Worm (Caenorhabditis elegans): ENCODE data around the gene T07A9.14.

T07A9.14 gene

DNA sequence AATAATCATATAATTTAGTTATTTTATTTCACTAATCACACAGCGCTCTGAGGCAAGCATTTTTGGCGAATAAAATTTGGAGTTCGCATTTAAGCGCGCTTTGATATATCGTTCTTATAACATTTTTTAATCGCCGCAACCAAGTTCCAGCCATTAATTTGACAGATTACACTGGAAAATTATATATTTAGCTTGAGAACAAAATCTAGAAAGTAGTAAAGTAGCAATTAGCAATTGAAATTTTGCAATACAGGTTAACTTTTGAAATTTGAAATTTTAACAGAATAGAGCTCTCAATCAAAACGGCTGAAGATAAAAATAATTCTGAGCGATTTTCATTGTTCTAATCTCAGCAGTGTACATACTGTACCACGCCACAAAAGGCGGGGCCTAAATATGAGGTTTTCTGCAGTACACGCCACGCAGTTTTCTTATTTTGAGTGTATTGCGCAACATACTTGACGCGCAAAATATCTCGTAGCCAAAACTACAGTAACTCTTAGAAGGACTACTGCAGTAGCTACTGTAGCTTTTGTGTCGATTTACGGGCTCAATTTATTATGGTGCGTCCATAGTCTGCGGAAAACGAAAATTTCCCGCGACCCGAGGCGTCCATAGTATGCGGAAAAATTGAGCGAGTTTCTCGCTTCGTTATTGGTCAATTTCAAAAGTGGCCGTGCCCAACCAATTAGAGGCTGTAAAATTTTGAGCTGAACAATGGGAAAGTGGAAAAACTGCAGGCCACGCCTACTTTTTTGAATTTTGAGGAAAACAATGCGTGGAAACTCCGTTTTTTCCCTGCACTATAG is 40.8 kb downstream of the T07A9.14 start (continued):
- TF ChIP-seq pqm-1 (tag; optimal IDR thresholded peaks at IDR 0.05) (no peak), daf-16 (GFP tag; optimal IDR thresholded peaks at IDR 0.05) (no peak), daf-16 (tag; optimal IDR thresholded peaks at IDR 0.05) (peak; percentile 23), ctbp-1 (GFP tag; IDR thresholded peaks at IDR 0.05) (0 out of 2 replicates have a peak, but pooled peaks have one; percentile 26), zfp-3 (GFP tag; conservative IDR thresholded peaks at IDR 0.05) (0 out of 2 replicates have a peak, but pooled peaks have one; percentile 15), hif-1 (tag; optimal IDR thresholded peaks at IDR 0.05) (no peak), arid-1 (GFP tag; conservative IDR thresholded peaks at IDR 0.05) (0 out of 2 replicates have a peak, but pooled peaks have one; percentile 4), F49E8.2 (tag; optimal IDR thresholded peaks at IDR 0.05; ENCODE audit: borderline replicate concordance) (peak; percentile 63), fos-1 (tag; optimal IDR thresholded peaks at IDR 0.05) (no peak), ztf-11 (tag; optimal IDR thresholded peaks at IDR 0.05) (no peak), zip-2 (tag; optimal IDR thresholded peaks at IDR 0.05) (no peak), Y105C5A.15 (GFP tag; IDR thresholded peaks at IDR 0.05) (0 out of 2 replicates have a peak, but pooled peaks have one; percentile 11), nhr-111 (GFP tag; optimal IDR thresholded peaks at IDR 0.05) (no peak), nhr-11 (tag; optimal IDR thresholded peaks at IDR 0.05) (no peak), attf-4 (tag; optimal IDR thresholded peaks at IDR 0.05) (no peak), zip-11 (GFP tag; IDR thresholded peaks at IDR 0.05) (no peak), ceh-32 (tag; optimal IDR thresholded peaks at IDR 0.05; ENCODE audit: poor library complexity) (no peak), lin-38 (GFP tag; IDR thresholded peaks at IDR 0.05) (peak; percentile 62), Y48G9A.11 (GFP tag; IDR thresholded peaks at IDR 0.05) (peak; percentile 76), duxl-1 (tag; optimal IDR thresholded peaks at IDR 0.05; ENCODE audit: poor library complexity) (peak; percentile 36), T20F7.1 (GFP tag; optimal IDR thresholded peaks at IDR 0.05) (peak; percentile 13), mdt-29 (GFP tag; IDR thresholded peaks at IDR 0.05) (peak; percentile 17; the same call in 1 of the 2 replicates), nhr-6 (tag; optimal IDR thresholded peaks at IDR 0.05) (no peak), skn-1 (tag; optimal IDR thresholded peaks at IDR 0.05) (no peak)

- TF ChIP-seq ctbp-1 (GFP tag; IDR thresholded peaks at IDR 0.05): no peak
- TF ChIP-seq hlh-30 (tag; optimal IDR thresholded peaks at IDR 0.05; ENCODE audit: insufficient read depth): peak; percentile 5
- TF ChIP-seq fos-1 (tag; optimal IDR thresholded peaks at IDR 0.05): no peak
- TF ChIP-seq saeg-2 (GFP tag; IDR thresholded peaks at IDR 0.05): no peak
- no peak for TF ChIP-seq dmd-9 (GFP tag; IDR thresholded peaks at IDR 0.05)
- TF ChIP-seq ama-1 (optimal IDR thresholded peaks at IDR 0.05): no peak
- TF ChIP-seq unc-62 (GFP tag; optimal IDR thresholded peaks at IDR 0.05 in 1 of 2): no peak
- TF ChIP-seq unc-62 (tag; optimal IDR thresholded peaks at IDR 0.05): no peak
- no peak for TF ChIP-seq spr-3 (GFP tag; optimal IDR thresholded peaks at IDR 0.05)
- TF ChIP-seq ztf-11 (tag; optimal IDR thresholded peaks at IDR 0.05): no peak
- peak; percentile 94 for TF ChIP-seq nhr-28 (tag; optimal IDR thresholded peaks at IDR 0.05)
- no peak for TF ChIP-seq D1046.2 (GFP tag; IDR thresholded peaks at IDR 0.05)
- TF ChIP-seq lin-29 (GFP tag; IDR thresholded peaks at IDR 0.05): no peak
- no peak for TF ChIP-seq R02D3.7 (tag; optimal IDR thresholded peaks at IDR 0.05)
- no peak for TF ChIP-seq F44E2.7 (GFP tag; IDR thresholded peaks at IDR 0.05)
- TF ChIP-seq dmd-8 (GFP tag; IDR thresholded peaks at IDR 0.05): no peak
- no peak for TF ChIP-seq F37D6.2 (tag; optimal IDR thresholded peaks at IDR 0.05)
- no peak for TF ChIP-seq mxl-3 (GFP tag; optimal IDR thresholded peaks at IDR 0.05)
- no peak for TF ChIP-seq lin-15B (tag; optimal IDR thresholded peaks at IDR 0.05)
- peak; percentile 29 for TF ChIP-seq hlh-11 (tag; optimal IDR thresholded peaks at IDR 0.05)
- no peak for TF ChIP-seq daf-16 (GFP tag; optimal IDR thresholded peaks at IDR 0.05)
- peak; percentile 46 for TF ChIP-seq daf-16 (tag; optimal IDR thresholded peaks at IDR 0.05)
- no peak for TF ChIP-seq nhr-111 (GFP tag; optimal IDR thresholded peaks at IDR 0.05)
- no peak for TF ChIP-seq php-3 (GFP tag; IDR thresholded peaks at IDR 0.05)
- TF ChIP-seq Y105C5A.15 (GFP tag; IDR thresholded peaks at IDR 0.05): no peak
- TF ChIP-seq F26F4.8 (GFP tag; conservative IDR thresholded peaks at IDR 0.05): no peak
- no peak for TF ChIP-seq madf-9 (GFP tag; conservative IDR thresholded peaks at IDR 0.05)
- TF ChIP-seq lin-38 (GFP tag; IDR thresholded peaks at IDR 0.05): no peak; the same call in 1 of the 2 replicates
- TF ChIP-seq ceh-20 (GFP tag; IDR thresholded peaks at IDR 0.05): no peak
- TF ChIP-seq egl-43 (GFP tag; IDR thresholded peaks at IDR 0.05): no peak
- no peak for TF ChIP-seq nhr-25 (tag; optimal IDR thresholded peaks at IDR 0.05; ENCODE audit: borderline replicate concordance, insufficient read depth)
- no peak for TF ChIP-seq lsy-2 (tag; optimal IDR thresholded peaks at IDR 0.05)
- no peak for TF ChIP-seq zfp-3 (GFP tag; conservative IDR thresholded peaks at IDR 0.05)
These were observed 42.4 kb downstream of the T07A9.14 start, which contains the start of gene Y66H1A.5 for ce11 chrIV:428869-429268. Gene Y66H1A.5 (minus strand): TSS chrIV:429133.
